Fruit fly (Drosophila melanogaster) whole organism, embryonic: ENCODE data around the gene CG15742.

ENCODE experiments used
- Atf6 ChIP-seq: fragments of 200-800 bp; sonication (Bioruptor generic); IDR thresholded peaks from 2 replicates; pipeline ENCODE4 v1.3.6; 2022; ENCODE audit warnings: missing biosample characterization, missing genetic modification characterization
- BEAF-32 ChIP-seq: fragments of 200-800 bp; sonication (Bioruptor generic); optimal IDR thresholded peaks from 3 replicates; lab custom pipeline; 2017; ENCODE audit warnings: missing biosample characterization, missing genetic modification characterization, mild to moderate bottlenecking, moderate library complexity, missing genetic modification reagents
- CG11696 ChIP-seq: fragments of 200-800 bp; sonication (Bioruptor generic); IDR thresholded peaks from 2 replicates; pipeline ENCODE4 v1.3.6; 2022; ENCODE audit warnings: missing biosample characterization, missing genetic modification characterization
- CG12155 ChIP-seq: fragments of 200-800 bp; sonication (Bioruptor generic); optimal IDR thresholded peaks from 3 replicates; lab custom pipeline; 2016; ENCODE audit warnings: missing biosample characterization, missing genetic modification characterization
- CG13624 ChIP-seq: fragments of 200-800 bp; sonication (Bioruptor generic); optimal IDR thresholded peaks from 2 replicates; lab custom pipeline; 2016; ENCODE audit warnings: missing biosample characterization, missing genetic modification characterization
- CG14860 ChIP-seq: fragments of 200-800 bp; sonication (Bioruptor generic); IDR thresholded peaks from 3 replicates; pipeline ENCODE4 v1.3.6; 2022; ENCODE audit warnings: missing biosample characterization, missing genetic modification characterization; ENCODE audit not compliant: partially characterized antibody
- CG17361 ChIP-seq: fragments of 200-800 bp; sonication (Bioruptor generic); IDR thresholded peaks from 3 replicates; pipeline ENCODE4 v1.3.6; 2022; ENCODE audit warnings: missing biosample characterization, missing genetic modification characterization
- CG17612 ChIP-seq: fragments of 200-800 bp; sonication (Bioruptor generic); IDR thresholded peaks from 2 replicates; pipeline ENCODE4 v1.3.6; 2022; ENCODE audit warnings: missing biosample characterization, missing genetic modification characterization
- CG2129 ChIP-seq: fragments of 200-800 bp; sonication (Bioruptor generic); IDR thresholded peaks from 2 replicates; pipeline ENCODE4 v1.3.6; 2022; ENCODE audit warnings: missing biosample characterization, missing genetic modification characterization; ENCODE audit not compliant: partially characterized antibody
- CG31441 ChIP-seq: fragments of 200-800 bp; sonication (Bioruptor generic); IDR thresholded peaks from 2 replicates; pipeline ENCODE4 v1.3.6; 2022; ENCODE audit warnings: missing biosample characterization, missing genetic modification characterization
- CG34224 ChIP-seq: fragments of 200-800 bp; sonication (Bioruptor generic); IDR thresholded peaks from 3 replicates; pipeline ENCODE4 v1.3.6; 2022; ENCODE audit warnings: missing biosample characterization, missing genetic modification characterization; ENCODE audit not compliant: partially characterized antibody
- CG42726 ChIP-seq: fragments of 200-800 bp; sonication (Bioruptor generic); IDR thresholded peaks from 2 replicates; pipeline ENCODE4 v1.3.6; 2022; ENCODE audit warnings: missing biosample characterization, missing genetic modification characterization; ENCODE audit not compliant: partially characterized antibody
- CG4404 ChIP-seq: fragments of 200-800 bp; sonication (Bioruptor generic); IDR thresholded peaks from 2 replicates; pipeline ENCODE4 v1.3.6; 2022; ENCODE audit warnings: missing biosample characterization, missing genetic modification characterization
- CG7963 ChIP-seq: fragments of 200-800 bp; sonication (Bioruptor generic); IDR thresholded peaks from 3 replicates; pipeline ENCODE4 v1.3.6; 2022; ENCODE audit warnings: missing biosample characterization, missing genetic modification characterization; ENCODE audit not compliant: partially characterized antibody
- CkIIα-i1 ChIP-seq: fragments of 200-800 bp; sonication (Bioruptor generic); IDR thresholded peaks from 2 replicates; pipeline ENCODE4 v1.3.6; 2022; ENCODE audit warnings: missing biosample characterization, missing genetic modification characterization
- CoRest ChIP-seq: fragments of 200-800 bp; sonication (Bioruptor generic); optimal IDR thresholded peaks from 3 replicates; lab custom pipeline; 2018; ENCODE audit warnings: missing biosample characterization, mild to moderate bottlenecking, missing genetic modification characterization, moderate library complexity
- Dbx ChIP-seq: fragments of 200-800 bp; sonication (Bioruptor generic); IDR thresholded peaks from 3 replicates; pipeline ENCODE4 v1.3.6; 2022; ENCODE audit warnings: missing biosample characterization, missing genetic modification characterization
- Dll ChIP-seq: fragments of 200-800 bp; sonication (Bioruptor generic); IDR thresholded peaks from 4 replicates; pipeline ENCODE4 v1.3.6; 2022; ENCODE audit warnings: missing biosample characterization, missing genetic modification characterization; ENCODE audit not compliant: partially characterized antibody
- Doc3 ChIP-seq: fragments of 200-800 bp; sonication (Bioruptor generic); IDR thresholded peaks from 3 replicates; pipeline ENCODE4 v1.3.6; 2022; ENCODE audit warnings: missing biosample characterization, missing genetic modification characterization; ENCODE audit not compliant: partially characterized antibody
- Elba2 ChIP-seq: fragments of 200-800 bp; sonication (Bioruptor generic); optimal IDR thresholded peaks from 3 replicates; lab custom pipeline; 2016; ENCODE audit warnings: missing biosample characterization, missing genetic modification characterization
- H15 ChIP-seq: fragments of 200-800 bp; sonication (Bioruptor generic); IDR thresholded peaks from 3 replicates; pipeline ENCODE4 v1.3.6; 2022; ENCODE audit warnings: missing biosample characterization, missing genetic modification characterization
- Lim3 ChIP-seq: fragments of 200-800 bp; sonication (Bioruptor generic); IDR thresholded peaks from 2 replicates; pipeline ENCODE4 v1.3.6; 2022; ENCODE audit warnings: missing biosample characterization, missing genetic modification characterization
- Max ChIP-seq: fragments of 200-800 bp; sonication (Bioruptor generic); optimal IDR thresholded peaks from 2 replicates; lab custom pipeline; 2016; ENCODE audit warnings: missing biosample characterization, mild to moderate bottlenecking, missing genetic modification characterization
- Meics ChIP-seq: fragments of 200-800 bp; sonication (Bioruptor generic); optimal IDR thresholded peaks from 2 replicates; lab custom pipeline; 2017; ENCODE audit warnings: missing biosample characterization, mild to moderate bottlenecking, missing genetic modification characterization
- Nf-YC ChIP-seq: fragments of 200-800 bp; optimal IDR thresholded peaks from 3 replicates; lab custom pipeline; 2019; ENCODE audit warnings: missing biosample characterization, mild to moderate bottlenecking, missing genetic modification characterization, moderate library complexity
- Oli ChIP-seq: fragments of 200-800 bp; sonication (Bioruptor generic); optimal IDR thresholded peaks from 2 replicates; lab custom pipeline; 2018; ENCODE audit warnings: missing biosample characterization, mild to moderate bottlenecking, missing genetic modification characterization, moderate library complexity
- Pdp1 ChIP-seq, 2 experiments: fragments of 200-800 bp; sonication (Bioruptor generic); optimal IDR thresholded peaks; 3 replicates each; lab custom pipeline; 2016; ENCODE audit warnings: missing biosample characterization in 2 of 2, missing genetic modification characterization in 2 of 2, mild to moderate bottlenecking in 1 of 2, moderate library complexity in 1 of 2
- Ptx1 ChIP-seq: fragments of 200-800 bp; sonication (Bioruptor generic); IDR thresholded peaks from 2 replicates; pipeline ENCODE4 v1.3.6; 2022; ENCODE audit warnings: missing biosample characterization, missing genetic modification characterization
- Scr ChIP-seq: fragments of 200-800 bp; sonication (Bioruptor generic); IDR thresholded peaks from 2 replicates; pipeline ENCODE4 v1.3.6; 2022; ENCODE audit warnings: missing biosample characterization, missing genetic modification characterization; ENCODE audit not compliant: partially characterized antibody
- Sox100B ChIP-seq: fragments of 200-800 bp; sonication (Bioruptor generic); optimal IDR thresholded peaks from 3 replicates; lab custom pipeline; 2018; ENCODE audit warnings: missing biosample characterization, mild to moderate bottlenecking, missing genetic modification characterization
- aop ChIP-seq: fragments of 200-800 bp; sonication (Bioruptor generic); IDR thresholded peaks from 2 replicates; pipeline ENCODE4 v1.3.6; 2022; ENCODE audit warnings: missing biosample characterization, missing genetic modification characterization
- bowl ChIP-seq: fragments of 200-800 bp; sonication (Bioruptor generic); IDR thresholded peaks from 2 replicates; pipeline ENCODE4 v1.3.6; 2022; ENCODE audit warnings: missing biosample characterization, missing genetic modification characterization
- bsh ChIP-seq, 2 experiments: fragments of 200-800 bp; sonication (Bioruptor generic); optimal IDR thresholded peaks; 2 replicates each; lab custom pipeline; 2017 to 2018; ENCODE audit warnings: mild to moderate bottlenecking in 2 of 2, missing biosample characterization in 2 of 2, missing genetic modification characterization in 2 of 2, moderate library complexity in 1 of 2
- crc ChIP-seq: fragments of 200-800 bp; sonication (Bioruptor generic); optimal IDR thresholded peaks from 2 replicates; lab custom pipeline; 2016; ENCODE audit warnings: missing biosample characterization, missing genetic modification characterization
- dati ChIP-seq: fragments of 200-800 bp; sonication (Bioruptor generic); IDR thresholded peaks from 2 replicates; pipeline ENCODE4 v1.3.6; 2022; ENCODE audit warnings: missing biosample characterization, missing genetic modification characterization
- ems ChIP-seq: fragments of 200-800 bp; sonication (Bioruptor generic); optimal IDR thresholded peaks from 3 replicates; lab custom pipeline; 2016; ENCODE audit warnings: missing biosample characterization, missing genetic modification characterization
- fru ChIP-seq: fragments of >200 bp; optimal IDR thresholded peaks from 2 replicates; lab custom pipeline; 2017
- gro ChIP-seq: fragments of 200-800 bp; sonication (Bioruptor generic); optimal IDR thresholded peaks from 2 replicates; lab custom pipeline; 2016; ENCODE audit warnings: missing biosample characterization, missing genetic modification characterization
- h ChIP-seq: fragments of >200 bp; optimal IDR thresholded peaks from 2 replicates; lab custom pipeline; 2017
- jing ChIP-seq: fragments of 200-800 bp; sonication (Bioruptor generic); optimal IDR thresholded peaks from 2 replicates; lab custom pipeline; 2018; ENCODE audit warnings: missing biosample characterization, mild to moderate bottlenecking, missing genetic modification characterization
- lbe ChIP-seq: fragments of 200-800 bp; sonication (Bioruptor generic); optimal IDR thresholded peaks from 2 replicates; lab custom pipeline; 2016; ENCODE audit warnings: missing biosample characterization, mild to moderate bottlenecking, missing genetic modification characterization
- lmd ChIP-seq: fragments of 200-800 bp; sonication (Bioruptor generic); IDR thresholded peaks from 2 replicates; pipeline ENCODE4 v1.3.6; 2022; ENCODE audit warnings: missing biosample characterization, missing genetic modification characterization
- nom ChIP-seq: fragments of 200-800 bp; sonication (Bioruptor generic); optimal IDR thresholded peaks from 2 replicates; lab custom pipeline; 2017; ENCODE audit warnings: missing biosample characterization, missing genetic modification characterization, mild to moderate bottlenecking, moderate library complexity, missing genetic modification reagents
- prd ChIP-seq, 3 experiments: fragments of >200 bp in 2 of 3; fragments of 200-800 bp in 1 of 3; sonication (Bioruptor generic) in 1 of 3; optimal IDR thresholded peaks in 2 of 3; IDR thresholded peaks in 1 of 3; 2 replicates in 2 of 3; 3 replicates in 1 of 3; pipeline versions ENCODE4 v1.3.6 to Lab custom; 2017 to 2022; ENCODE audit warnings: missing biosample characterization in 1 of 3, missing genetic modification characterization in 1 of 3
- sr ChIP-seq: fragments of 200-800 bp; sonication (Bioruptor generic); IDR thresholded peaks from 3 replicates; pipeline ENCODE4 v1.3.6; 2022; ENCODE audit warnings: missing biosample characterization, missing genetic modification characterization
- tup ChIP-seq: fragments of 200-800 bp; sonication (Bioruptor generic); optimal IDR thresholded peaks from 2 replicates; lab custom pipeline; 2016; ENCODE audit warnings: missing biosample characterization, mild to moderate bottlenecking, missing genetic modification characterization, moderate library complexity
- unc-4 ChIP-seq: fragments of 200-800 bp; sonication (Bioruptor generic); IDR thresholded peaks from 2 replicates; pipeline ENCODE4 v1.3.6; 2022; ENCODE audit warnings: missing biosample characterization, missing genetic modification characterization; ENCODE audit not compliant: partially characterized antibody
- vvl ChIP-seq: fragments of 200-800 bp; sonication (Bioruptor generic); IDR thresholded peaks from 2 replicates; pipeline ENCODE4 v1.3.6; 2022; ENCODE audit warnings: missing biosample characterization, missing genetic modification characterization
- z ChIP-seq: fragments of 200-800 bp; sonication (Bioruptor generic); IDR thresholded peaks from 3 replicates; pipeline ENCODE4 v1.3.6; 2022; ENCODE audit warnings: missing biosample characterization, missing genetic modification characterization

Gene CG15742

dm6 chrX:13285001-13285748, 26.9 kb upstream of the CG15742 start, which contains the start of the genes HDAC4 and CG15743 (continued):
- TF ChIP-seq bowl (GFP tag; lab: Robert Waterston, UW) = no peak
- TF ChIP-seq CG31441 (GFP tag; lab: Robert Waterston, UW) = no peak
- TF ChIP-seq Ptx1 (GFP tag; lab: Robert Waterston, UW) = no peak
- TF ChIP-seq lmd (GFP tag; lab: Robert Waterston, UW) = no peak
- no peak for TF ChIP-seq bsh (GFP tag; optimal IDR thresholded peaks at IDR 0.05; lab: Kevin White, UChicago)
- peak; percentile 37 for TF ChIP-seq lbe (GFP tag; lab: Kevin White, UChicago)
- peak; percentile 21 to 38 for TF ChIP-seq Pdp1 (GFP tag; optimal IDR thresholded peaks at IDR 0.05; lab: Kevin White, UChicago)
- no peak for TF ChIP-seq Meics
- peak; percentile 92; the same call in 2 of the 4 replicates for TF ChIP-seq Dll (GFP tag; lab: Robert Waterston, UW)
- TF ChIP-seq ems (GFP tag; lab: Kevin White, UChicago) = no peak
- no peak for TF ChIP-seq h (lab: Kevin White, UChicago)
- TF ChIP-seq tup (GFP tag; lab: Kevin White, UChicago) = no peak
- TF ChIP-seq vvl = peak; percentile 40; the same call in 1 of the 2 replicates
- TF ChIP-seq sr (GFP tag; lab: Robert Waterston, UW) = 0 out of 3 replicates have a peak, but pooled peaks have one; percentile 18
- TF ChIP-seq CkIIα-i1 = no peak
- no peak for TF ChIP-seq aop (GFP tag; lab: Robert Waterston, UW)
- TF ChIP-seq Dbx = peak; percentile 35; the same call in 1 of the 3 replicates
- TF ChIP-seq Nf-YC (tag; lab: Kevin White, UChicago) = no peak
- no peak for TF ChIP-seq dati (GFP tag; lab: Robert Waterston, UW)
- TF ChIP-seq BEAF-32 (GFP tag; lab: Kevin White, UChicago) = peak; percentile 94
- peak; percentile 77 for TF ChIP-seq CG2129
- no peak for TF ChIP-seq fru
- peak; percentile 85 for TF ChIP-seq Doc3 (GFP tag; lab: Robert Waterston, UW)
- no peak; the same call in 2 of the 3 replicates for TF ChIP-seq CG17361 (GFP tag; lab: Robert Waterston, UW)
- TF ChIP-seq CG17612 (GFP tag; lab: Robert Waterston, UW) = no peak
- no peak for TF ChIP-seq jing (GFP tag; lab: Kevin White, UChicago)
- no peak for TF ChIP-seq Sox100B (GFP tag; lab: Kevin White, UChicago)
- TF ChIP-seq CG11696 (GFP tag; lab: Robert Waterston, UW) = no peak
- TF ChIP-seq CG14860 = peak; percentile 82
- TF ChIP-seq Scr (GFP tag; lab: Robert Waterston, UW) = peak; percentile 92
- TF ChIP-seq Lim3 (GFP tag; lab: Robert Waterston, UW) = no peak
- peak; percentile 26 for TF ChIP-seq CG13624 (GFP tag; lab: Kevin White, UChicago)
- TF ChIP-seq Oli (tag; lab: Kevin White, UChicago) = no peak
- TF ChIP-seq prd (optimal IDR thresholded peaks at IDR 0.05; lab: Kevin White, UChicago) = no peak
- TF ChIP-seq prd (GFP tag; IDR thresholded peaks at IDR 0.05; lab: Robert Waterston, UW) = no peak
- TF ChIP-seq CG42726 (GFP tag; lab: Robert Waterston, UW) = peak; percentile 64; the same call in 1 of the 2 replicates
- TF ChIP-seq nom (GFP tag; lab: Kevin White, UChicago) = peak; percentile 37
- no peak for TF ChIP-seq H15
- TF ChIP-seq CoRest (tag; lab: Kevin White, UChicago) = peak; percentile 12
- TF ChIP-seq Atf6 (GFP tag; lab: Robert Waterston, UW) = no peak
- peak; percentile 24 for TF ChIP-seq gro (GFP tag; lab: Kevin White, UChicago)
- TF ChIP-seq crc = no peak
- TF ChIP-seq z (GFP tag; lab: Robert Waterston, UW) = no peak
- no peak for TF ChIP-seq Elba2 (GFP tag; lab: Kevin White, UChicago)
- TF ChIP-seq CG34224 (GFP tag; lab: Robert Waterston, UW) = peak; percentile 90
- peak; percentile 92 for TF ChIP-seq unc-4 (GFP tag; lab: Robert Waterston, UW)
- TF ChIP-seq CG12155 (GFP tag; lab: Kevin White, UChicago) = no peak
- TF ChIP-seq CG7963 (GFP tag; lab: Robert Waterston, UW) = peak; percentile 81
- no peak for TF ChIP-seq CG4404 (GFP tag; lab: Robert Waterston, UW)
- TF ChIP-seq Max (GFP tag; lab: Kevin White, UChicago) = peak; percentile 2
